Fruit fly (Drosophila melanogaster): ENCODE data around the gene CG1677.

CG1677 gene

dm6 chrX:7382890-7383289, 22.7 kb downstream of the CG1677 start, which contains the start of gene CG42781:
TSS of gene CG42781 (minus strand) at chrX:7382990.
- TF ChIP-seq wek (GFP tag; optimal IDR thresholded peaks at IDR 0.05) (no peak), CG2129 (GFP tag; IDR thresholded peaks at IDR 0.05; ENCODE audit: partially characterized antibody) (no peak), Blimp-1 (GFP tag; optimal IDR thresholded peaks at IDR 0.05) (no peak), ash1 (GFP tag; optimal IDR thresholded peaks at IDR 0.05) (no peak), yki (optimal IDR thresholded peaks at IDR 0.05) (no peak), sisA (GFP tag; IDR thresholded peaks at IDR 0.05) (no peak), CG15073 (GFP tag; optimal IDR thresholded peaks at IDR 0.05) (no peak), CG15269 (tag; optimal IDR thresholded peaks at IDR 0.05) (no peak), CG9215 (GFP tag; IDR thresholded peaks at IDR 0.05) (no peak), Vsx1 (GFP tag; optimal IDR thresholded peaks at IDR 0.05) (no peak), CG14014 (GFP tag; IDR thresholded peaks at IDR 0.05) (no peak), Dll (GFP tag; IDR thresholded peaks at IDR 0.05; ENCODE audit: partially characterized antibody) (no peak), esg (GFP tag; conservative IDR thresholded peaks at IDR 0.05) (no peak), hth (optimal IDR thresholded peaks at IDR 0.05) (no peak)

dm6 chrX:7379569-7379968, 26.0 kb downstream of the CG1677 start:
- TF ChIP-seq CG18619 (GFP tag; optimal IDR thresholded peaks at IDR 0.05), result no peak
- no peak for TF ChIP-seq slbo (GFP tag; IDR thresholded peaks at IDR 0.05)
- no peak for TF ChIP-seq zfh2 (GFP tag; optimal IDR thresholded peaks at IDR 0.05)
- TF ChIP-seq dmrt11E (tag; optimal IDR thresholded peaks at IDR 0.05), result peak; percentile 14
- TF ChIP-seq ranshi (GFP tag; IDR thresholded peaks at IDR 0.05), result no peak
- peak; percentile 14 for TF ChIP-seq CG1603 (tag; optimal IDR thresholded peaks at IDR 0.05)
- TF ChIP-seq sens (GFP tag), result peak; percentile 43
- TF ChIP-seq CG9215 (GFP tag; IDR thresholded peaks at IDR 0.05), result no peak
- TF ChIP-seq prd (optimal IDR thresholded peaks at IDR 0.05), result no peak
- TF ChIP-seq prd (GFP tag; IDR thresholded peaks at IDR 0.05), result 0 out of 3 replicates have a peak, but pooled peaks have one; percentile 12
- no peak for TF ChIP-seq Mrtf (GFP tag; IDR thresholded peaks at IDR 0.05)

dm6 chrX:7377840-7378239, 27.8 kb downstream of the CG1677 start, which contains the start of gene CheA7a:
TSS of gene CheA7a (plus strand) at chrX:7378140.
- TF ChIP-seq Ptx1 (GFP tag; IDR thresholded peaks at IDR 0.05) (no peak), Ets65A (GFP tag) (peak; percentile 77)

dm6 chrX:7372475-7372874, 33.1 kb downstream of the CG1677 start:
- peak; percentile 51 for TF ChIP-seq sens (GFP tag)
- TF ChIP-seq Ets65A (GFP tag), result peak; percentile 30
- TF ChIP-seq CG4854 (GFP tag; optimal IDR thresholded peaks at IDR 0.05), result no peak

- TF ChIP-seq Atf3 (GFP tag; optimal IDR thresholded peaks at IDR 0.05) (no peak), Trl (optimal IDR thresholded peaks at IDR 0.05) (no peak), Trl (GFP tag; optimal IDR thresholded peaks at IDR 0.05) (no peak), cwo (GFP tag; optimal IDR thresholded peaks at IDR 0.05) (no peak), CG2199 (GFP tag; IDR thresholded peaks at IDR 0.05) (0 out of 3 replicates have a peak, but pooled peaks have one; percentile 17), lov (optimal IDR thresholded peaks at IDR 0.05) (no peak), lov (GFP tag; IDR thresholded peaks at IDR 0.05) (no peak), croc (GFP tag; conservative IDR thresholded peaks at IDR 0.05) (no peak), trem (tag; optimal IDR thresholded peaks at IDR 0.05) (no peak), CG7839 (tag; optimal IDR thresholded peaks at IDR 0.05) (no peak), CG8290 (GFP tag; optimal IDR thresholded peaks at IDR 0.05) (no peak), CG8290 (tag; optimal IDR thresholded peaks at IDR 0.05) (no peak), Six4 (GFP tag; optimal IDR thresholded peaks at IDR 0.05) (no peak), Hmx (GFP tag; optimal IDR thresholded peaks at IDR 0.05) (no peak), CG12942 (GFP tag; optimal IDR thresholded peaks at IDR 0.05) (no peak), gcm2 (GFP tag; optimal IDR thresholded peaks at IDR 0.05) (no peak), ERR (GFP tag; optimal IDR thresholded peaks at IDR 0.05) (no peak), stc (GFP tag; IDR thresholded peaks at IDR 0.05) (no peak), pzg (GFP tag; optimal IDR thresholded peaks at IDR 0.05) (no peak), CG9932 (GFP tag; IDR thresholded peaks at IDR 0.05) (no peak), CG10321 (GFP tag; IDR thresholded peaks at IDR 0.05) (peak; percentile 74), inv (GFP tag; IDR thresholded peaks at IDR 0.05; ENCODE audit: partially characterized antibody) (no peak)
These were observed 37.2 kb downstream of the CG1677 start for dm6 chrX:7368361-7368760.

Data from whole organism, embryonic.